Fruit fly (Drosophila melanogaster) whole organism, embryonic: ENCODE data around the gene CG32036.

ENCODE experiments used
- Awh ChIP-seq: fragments of 200-800 bp; sonication (Bioruptor generic); IDR thresholded peaks from 2 replicates; pipeline ENCODE4, ENCODE4 v1.3.6; 2022; ENCODE audit warnings: missing biosample characterization, missing genetic modification characterization
- CG10979 ChIP-seq: fragments of 200-800 bp; sonication (Bioruptor generic); optimal IDR thresholded peaks from 2 replicates; lab custom pipeline; 2018; ENCODE audit warnings: missing biosample characterization, mild to moderate bottlenecking, missing genetic modification characterization, moderate library complexity
- CG11696 ChIP-seq: fragments of 200-800 bp; sonication (Bioruptor generic); IDR thresholded peaks from 2 replicates; pipeline ENCODE4 v1.3.6; 2022; ENCODE audit warnings: missing biosample characterization, missing genetic modification characterization
- CG14050 ChIP-seq: fragments of 200-800 bp; sonication (Bioruptor generic); IDR thresholded peaks from 3 replicates; pipeline ENCODE4 v1.3.6; 2022; ENCODE audit warnings: missing biosample characterization, missing genetic modification characterization
- CG14860 ChIP-seq: fragments of 200-800 bp; sonication (Bioruptor generic); IDR thresholded peaks from 3 replicates; pipeline ENCODE4 v1.3.6; 2022; ENCODE audit warnings: missing biosample characterization, missing genetic modification characterization; ENCODE audit not compliant: partially characterized antibody
- CG1647 ChIP-seq: fragments of 200-800 bp; sonication (Bioruptor generic); optimal IDR thresholded peaks from 3 replicates; lab custom pipeline; 2016; ENCODE audit warnings: missing biosample characterization, missing genetic modification characterization
- CG16813 ChIP-seq: fragments of 200-800 bp; sonication (Bioruptor generic); IDR thresholded peaks from 3 replicates; pipeline ENCODE4 v1.3.6; 2022; ENCODE audit warnings: missing biosample characterization, missing genetic modification characterization; ENCODE audit not compliant: partially characterized antibody
- CG1832 ChIP-seq: fragments of 200-800 bp; sonication (Bioruptor generic); optimal IDR thresholded peaks from 2 replicates; lab custom pipeline; 2017; ENCODE audit warnings: missing biosample characterization, mild to moderate bottlenecking, missing genetic modification characterization, inconsistent platforms
- CG32767 ChIP-seq: fragments of 200-800 bp; sonication (Bioruptor generic); IDR thresholded peaks from 2 replicates; pipeline ENCODE4 v1.3.6; 2022; ENCODE audit warnings: missing biosample characterization, missing genetic modification characterization
- CG32772 ChIP-seq: fragments of 200-800 bp; sonication (Bioruptor generic); IDR thresholded peaks from 2 replicates; pipeline ENCODE4 v1.3.6; 2022; ENCODE audit warnings: missing biosample characterization, missing genetic modification characterization
- CG33557 ChIP-seq: fragments of 200-800 bp; sonication (Bioruptor generic); optimal IDR thresholded peaks from 2 replicates; lab custom pipeline; 2019; ENCODE audit warnings: missing biosample characterization, mild to moderate bottlenecking, missing genetic modification characterization, moderate library complexity
- CG7839 ChIP-seq: fragments of 200-800 bp; sonication (Bioruptor generic); optimal IDR thresholded peaks from 3 replicates; lab custom pipeline; 2018; ENCODE audit warnings: missing biosample characterization, mild to moderate bottlenecking, missing genetic modification characterization, moderate library complexity
- CG8765 ChIP-seq: fragments of 200-800 bp; sonication (Bioruptor generic); IDR thresholded peaks from 2 replicates; pipeline ENCODE4 v1.3.6; 2022; ENCODE audit warnings: missing biosample characterization, missing genetic modification characterization
- CG8924 ChIP-seq: fragments of 200-800 bp; optimal IDR thresholded peaks from 3 replicates; lab custom pipeline; 2019; ENCODE audit warnings: missing biosample characterization, mild to moderate bottlenecking, missing genetic modification characterization, moderate library complexity
- CG9437 ChIP-seq: fragments of 200-800 bp; sonication (Bioruptor generic); optimal IDR thresholded peaks from 2 replicates; lab custom pipeline; 2018; ENCODE audit warnings: missing biosample characterization, mild to moderate bottlenecking, missing genetic modification characterization
- CG9932 ChIP-seq: fragments of 200-800 bp; sonication (Bioruptor generic); IDR thresholded peaks from 2 replicates; pipeline ENCODE4 v1.3.6; 2022; ENCODE audit warnings: missing biosample characterization, missing genetic modification characterization
- Deaf1 ChIP-seq: fragments of 200-800 bp; optimal IDR thresholded peaks from 3 replicates; lab custom pipeline; 2019; ENCODE audit warnings: missing biosample characterization, mild to moderate bottlenecking, missing genetic modification characterization, moderate library complexity
- Dip2 ChIP-seq: fragments of 200-800 bp; sonication (Bioruptor generic); IDR thresholded peaks from 2 replicates; pipeline ENCODE4 v1.3.6; 2022; ENCODE audit warnings: missing biosample characterization, missing genetic modification characterization
- Dip3 ChIP-seq: fragments of 200-800 bp; sonication (Bioruptor generic); optimal IDR thresholded peaks from 3 replicates; lab custom pipeline; 2016; ENCODE audit warnings: missing biosample characterization, missing genetic modification characterization
- Gug ChIP-seq: fragments of 200-800 bp; sonication (Bioruptor generic); IDR thresholded peaks from 4 replicates; pipeline ENCODE4 v1.3.6; 2022; ENCODE audit warnings: missing biosample characterization, missing genetic modification characterization
- Hr78 ChIP-seq, 2 experiments: fragments of 200-800 bp in 1 of 2; fragments of >200 bp in 1 of 2; sonication (Bioruptor generic) in 1 of 2; optimal IDR thresholded peaks; 2 replicates each; lab custom pipeline; 2017 to 2019; ENCODE audit warnings: missing biosample characterization in 2 of 2, missing genetic modification characterization in 2 of 2, mild to moderate bottlenecking in 1 of 2, moderate library complexity in 1 of 2
- Jarid2 ChIP-seq: fragments of 200-800 bp; sonication (Bioruptor generic); optimal IDR thresholded peaks from 3 replicates; lab custom pipeline; 2017; ENCODE audit warnings: mild to moderate bottlenecking, missing biosample characterization, missing genetic modification reagents, missing genetic modification characterization
- Mrtf ChIP-seq: fragments of 200-800 bp; sonication (Bioruptor generic); IDR thresholded peaks from 3 replicates; pipeline ENCODE4 v1.3.6; 2022; ENCODE audit warnings: missing biosample characterization, missing genetic modification characterization
- NFAT ChIP-seq: fragments of 200-800 bp; sonication (Bioruptor generic); IDR thresholded peaks from 2 replicates; pipeline ENCODE4 v1.3.6; 2022; ENCODE audit warnings: missing biosample characterization, missing genetic modification characterization
- NfI ChIP-seq: fragments of 200-800 bp; sonication (Bioruptor generic); optimal IDR thresholded peaks from 3 replicates; lab custom pipeline; 2018; ENCODE audit warnings: missing biosample characterization, mild to moderate bottlenecking, missing genetic modification characterization, moderate library complexity
- Rfx ChIP-seq: fragments of 200-800 bp; sonication (Bioruptor generic); IDR thresholded peaks from 2 replicates; pipeline ENCODE4 v1.3.6; 2022; ENCODE audit warnings: missing biosample characterization, missing genetic modification characterization
- Six4 ChIP-seq: fragments of 200-800 bp; sonication (Bioruptor generic); optimal IDR thresholded peaks from 2 replicates; lab custom pipeline; 2016; ENCODE audit warnings: missing biosample characterization, missing genetic modification characterization
- Sox102F ChIP-seq: fragments of 200-800 bp; sonication (Bioruptor generic); optimal IDR thresholded peaks from 2 replicates; lab custom pipeline; 2018; ENCODE audit warnings: missing biosample characterization, mild to moderate bottlenecking, missing genetic modification characterization, moderate library complexity
- Spps ChIP-seq: fragments of 200-800 bp; sonication (Bioruptor generic); optimal IDR thresholded peaks from 2 replicates; lab custom pipeline; 2018; ENCODE audit warnings: missing biosample characterization, mild to moderate bottlenecking, missing genetic modification characterization
- Usf ChIP-seq: fragments of 200-800 bp; sonication (Bioruptor generic); optimal IDR thresholded peaks from 2 replicates; lab custom pipeline; 2017; ENCODE audit warnings: missing genotype, missing biosample characterization, missing genetic modification characterization
- Vsx1 ChIP-seq: fragments of 200-800 bp; sonication (Bioruptor generic); optimal IDR thresholded peaks from 2 replicates; lab custom pipeline; 2017; ENCODE audit warnings: missing biosample characterization, mild to moderate bottlenecking, missing genetic modification characterization, missing genetic modification reagents
- chif ChIP-seq, 2 experiments: fragments of 200-800 bp; sonication (Bioruptor generic); optimal IDR thresholded peaks; 3 replicates each; lab custom pipeline; 2016; ENCODE audit warnings: missing biosample characterization in 2 of 2, missing genetic modification characterization in 2 of 2
- croc ChIP-seq: fragments of 200-800 bp; sonication (Bioruptor generic); conservative IDR thresholded peaks from 3 replicates; pipeline ENCODE4 v1.3.6; 2022; ENCODE audit warnings: missing biosample characterization, missing genetic modification characterization
- en ChIP-seq: fragments of 200-800 bp; sonication (Bioruptor generic); optimal IDR thresholded peaks from 2 replicates; lab custom pipeline; 2016; ENCODE audit warnings: missing biosample characterization, missing genetic modification characterization
- gro ChIP-seq: fragments of 200-800 bp; sonication (Bioruptor generic); optimal IDR thresholded peaks from 2 replicates; lab custom pipeline; 2016; ENCODE audit warnings: missing biosample characterization, missing genetic modification characterization
- hkb ChIP-seq, 2 experiments: fragments of 200-800 bp in 1 of 2; fragments of >200 bp in 1 of 2; sonication (Bioruptor generic) in 1 of 2; IDR thresholded peaks in 1 of 2; optimal IDR thresholded peaks in 1 of 2; 2 replicates each; pipeline versions ENCODE4 v1.3.6 to Lab custom; 2017 to 2022; ENCODE audit warnings: missing biosample characterization in 1 of 2, missing genetic modification characterization in 1 of 2
- klu ChIP-seq: fragments of 200-800 bp; sonication (Bioruptor generic); IDR thresholded peaks from 2 replicates; pipeline ENCODE4 v1.3.6; 2022; ENCODE audit warnings: missing biosample characterization, missing genetic modification characterization
- otp ChIP-seq: fragments of 200-800 bp; sonication (Bioruptor generic); IDR thresholded peaks from 3 replicates; pipeline ENCODE4, ENCODE4 v1.3.6; 2022; ENCODE audit warnings: missing biosample characterization, missing genetic modification characterization
- pan ChIP-seq, 4 experiments: fragments of >200 bp in 3 of 4; fragments of 200-800 bp in 1 of 4; sonication (Bioruptor generic) in 1 of 4; optimal IDR thresholded peaks in 3 of 4; IDR thresholded peaks in 1 of 4; 2 replicates each; pipeline versions ENCODE4 v1.3.6 to Lab custom; 2017 to 2022; ENCODE audit warnings: missing biosample characterization in 2 of 4, missing genetic modification characterization in 2 of 4, mixed read lengths in 1 of 4
- schlank ChIP-seq: fragments of 200-800 bp; sonication (Bioruptor generic); optimal IDR thresholded peaks from 2 replicates; lab custom pipeline; 2018; ENCODE audit warnings: missing biosample characterization, mild to moderate bottlenecking, missing genetic modification characterization
- sna ChIP-seq: fragments of 200-800 bp; sonication (Bioruptor generic); IDR thresholded peaks from 2 replicates; pipeline ENCODE4 v1.3.6; 2022; ENCODE audit warnings: missing biosample characterization, missing genetic modification characterization; ENCODE audit not compliant: partially characterized antibody
- so ChIP-seq: fragments of 200-800 bp; sonication (Bioruptor generic); IDR thresholded peaks from 3 replicates; pipeline ENCODE4 v1.3.6; 2022; ENCODE audit warnings: missing biosample characterization, missing genetic modification characterization
- tll ChIP-seq, 2 experiments: fragments of 200-800 bp in 1 of 2; fragments of >200 bp in 1 of 2; sonication (Bioruptor generic) in 1 of 2; optimal IDR thresholded peaks; 2 replicates each; lab custom pipeline; 2017 to 2019; ENCODE audit warnings: missing biosample characterization in 2 of 2, missing genetic modification characterization in 2 of 2, mild to moderate bottlenecking in 1 of 2, moderate library complexity in 1 of 2
- toy ChIP-seq: fragments of 200-800 bp; sonication (Bioruptor generic); IDR thresholded peaks from 2 replicates; pipeline ENCODE4 v1.3.6; 2022; ENCODE audit warnings: missing biosample characterization, missing genetic modification characterization
- ttk ChIP-seq: fragments of 200-800 bp; sonication (Bioruptor generic); IDR thresholded peaks from 2 replicates; pipeline ENCODE4 v2.1.2; 2022; ENCODE audit warnings: missing biosample characterization, missing genetic modification characterization
- unpg ChIP-seq: fragments of 200-800 bp; sonication (Bioruptor generic); optimal IDR thresholded peaks from 3 replicates; lab custom pipeline; 2018; ENCODE audit warnings: missing biosample characterization, mild to moderate bottlenecking, missing genetic modification characterization, moderate library complexity
- z ChIP-seq: fragments of 200-800 bp; sonication (Bioruptor generic); IDR thresholded peaks from 3 replicates; pipeline ENCODE4 v1.3.6; 2022; ENCODE audit warnings: missing biosample characterization, missing genetic modification characterization

The CG32036 gene

dm6 chr3L:9460775-9461491, 28.1 kb downstream of the CG32036 start, which contains the start of the genes CG3434 and CG44838 (continued):
- TF ChIP-seq sna (no peak), otp (GFP tag; lab: Robert Waterston, UW) (peak; percentile 72; the same call in 2 of the 3 replicates), CG1647 (GFP tag; lab: Kevin White, UChicago) (peak; percentile 67), Jarid2 (GFP tag; lab: Kevin White, UChicago) (peak; percentile 81), hkb (optimal IDR thresholded peaks at IDR 0.05; lab: Kevin White, UChicago) (no peak), hkb (GFP tag; IDR thresholded peaks at IDR 0.05; lab: Robert Waterston, UW) (peak; percentile 80), Rfx (GFP tag; lab: Robert Waterston, UW) (peak; percentile 85), Spps (tag; lab: Kevin White, UChicago) (peak; percentile 64), CG11696 (peak; percentile 38), NFAT (GFP tag; lab: Robert Waterston, UW) (peak; percentile 56), en (no peak), NfI (GFP tag; lab: Kevin White, UChicago) (peak; percentile 72), CG32767 (GFP tag; lab: Robert Waterston, UW) (no peak; the same call in 1 of the 2 replicates), klu (peak; percentile 51; the same call in 1 of the 2 replicates), pan (optimal IDR thresholded peaks at IDR 0.05; lab: Kevin White, UChicago) (no peak), pan (GFP tag; optimal IDR thresholded peaks at IDR 0.05 in 1 of 2, IDR thresholded peaks at IDR 0.05 in 1 of 2) (peak in 1 of 2 experiments; percentile 66), CG8924 (peak; percentile 89), croc (GFP tag; lab: Robert Waterston, UW) (peak; percentile 55; the same call in 1 of the 3 replicates), schlank (tag; lab: Kevin White, UChicago) (no peak), gro (GFP tag; lab: Kevin White, UChicago) (peak; percentile 64), unpg (GFP tag; lab: Kevin White, UChicago) (peak; percentile 78), tll (GFP tag; optimal IDR thresholded peaks at IDR 0.05; lab: Kevin White, UChicago) (peak in 1 of 2 experiments; percentile 60), CG7839 (peak; percentile 82), CG14050 (GFP tag; lab: Robert Waterston, UW) (peak; percentile 60), Dip3 (GFP tag; lab: Kevin White, UChicago) (peak; percentile 48), Dip2 (GFP tag; lab: Robert Waterston, UW) (no peak), Vsx1 (peak; percentile 58), CG32772 (GFP tag; lab: Robert Waterston, UW) (peak; percentile 65), CG16813 (GFP tag; lab: Robert Waterston, UW) (0 out of 3 replicates have a peak, but pooled peaks have one; percentile 27), CG9932 (peak; percentile 87), so (no peak), ttk (GFP tag; lab: Robert Waterston, UW) (peak; percentile 70), Usf (GFP tag; lab: Kevin White, UChicago) (peak; percentile 57), CG10979 (tag; lab: Kevin White, UChicago) (peak; percentile 73), CG1832 (GFP tag; lab: Kevin White, UChicago) (peak; percentile 18), Deaf1 (tag; lab: Kevin White, UChicago) (peak; percentile 58), Gug (peak; percentile 55), toy (no peak), z (GFP tag; lab: Robert Waterston, UW) (no peak), CG8765 (peak; percentile 64), Awh (GFP tag; lab: Robert Waterston, UW) (peak; percentile 67; the same call in 1 of the 2 replicates), Mrtf (GFP tag; lab: Robert Waterston, UW) (peak; percentile 68; the same call in 2 of the 3 replicates), CG9437 (peak; percentile 82), CG33557 (GFP tag; lab: Kevin White, UChicago) (peak; percentile 82), chif (GFP tag; optimal IDR thresholded peaks at IDR 0.05; lab: Kevin White, UChicago) (peak; percentile 58 to 78), Six4 (GFP tag; lab: Kevin White, UChicago) (peak; percentile 80), Sox102F (GFP tag; lab: Kevin White, UChicago) (peak; percentile 79), CG14860 (GFP tag; lab: Robert Waterston, UW) (no peak), Hr78 (GFP tag; optimal IDR thresholded peaks at IDR 0.05; lab: Kevin White, UChicago) (peak in 1 of 2 experiments; percentile 7)
